Worm (Caenorhabditis elegans): ENCODE measurements around the gene C26B9.2.

The C26B9.2 gene

ce11 chrX:5342007-5342406 lies 2.0 kb downstream of the C26B9.2 start, which contains the start of gene C26B9.7:
Gene C26B9.7, plus strand, starts transcription at chrX:5342307.
- no peak for TF ChIP-seq ztf-11 (tag; optimal IDR thresholded peaks at IDR 0.05)
- TF ChIP-seq ztf-4 (tag; optimal IDR thresholded peaks at IDR 0.05), result no peak
- TF ChIP-seq egl-5 (tag; optimal IDR thresholded peaks at IDR 0.05), result no peak
- no peak for TF ChIP-seq nhr-23 (tag; optimal IDR thresholded peaks at IDR 0.05)
- TF ChIP-seq mml-1 (tag; optimal IDR thresholded peaks at IDR 0.05), result no peak
- TF ChIP-seq nhr-12 (tag; optimal IDR thresholded peaks at IDR 0.05), result no peak
- no peak for TF ChIP-seq fkh-2 (tag; optimal IDR thresholded peaks at IDR 0.05)
- TF ChIP-seq zag-1 (tag; optimal IDR thresholded peaks at IDR 0.05), result no peak
- TF ChIP-seq sea-2 (GFP tag; optimal IDR thresholded peaks at IDR 0.05), result no peak
- no peak for TF ChIP-seq aly-2 (tag; optimal IDR thresholded peaks at IDR 0.05)
- no peak for TF ChIP-seq snpc-4 (tag; optimal IDR thresholded peaks at IDR 0.05)
- no peak for TF ChIP-seq ama-1 (optimal IDR thresholded peaks at IDR 0.05)
- no peak for TF ChIP-seq nhr-76 (tag; optimal IDR thresholded peaks at IDR 0.05)
- no peak for TF ChIP-seq fos-1 (tag; optimal IDR thresholded peaks at IDR 0.05)
- TF ChIP-seq skn-1 (tag; optimal IDR thresholded peaks at IDR 0.05), result no peak
- TF ChIP-seq ZK546.5 (tag; optimal IDR thresholded peaks at IDR 0.05), result no peak
- no peak for TF ChIP-seq egl-27 (tag; optimal IDR thresholded peaks at IDR 0.05)
- no peak for TF ChIP-seq pha-4 (tag; optimal IDR thresholded peaks at IDR 0.05)
- TF ChIP-seq lin-15B (tag; optimal IDR thresholded peaks at IDR 0.05), result no peak
- no peak for TF ChIP-seq eor-1 (tag; optimal IDR thresholded peaks at IDR 0.05)

ce11 chrX:5344287-5344686 lies 4.3 kb downstream of the C26B9.2 start, which contains the start of gene C26B9.1:
Gene C26B9.1, plus strand, starts transcription at chrX:5344587.
- TF ChIP-seq tbx-2 (tag; optimal IDR thresholded peaks at IDR 0.05), result no peak
- TF ChIP-seq pha-4 (tag; optimal IDR thresholded peaks at IDR 0.05), result peak; percentile 35

ce11 chrX:5346303-5346702 lies 6.3 kb downstream of the C26B9.2 start:
- TF ChIP-seq elt-1 (tag; optimal IDR thresholded peaks at IDR 0.05) (no peak), elt-2 (tag; optimal IDR thresholded peaks at IDR 0.05) (peak; percentile 64)

ce11 chrX:5347856-5348255 lies 7.9 kb downstream of the C26B9.2 start:
- TF ChIP-seq ceh-82 (tag; optimal IDR thresholded peaks at IDR 0.05), result no peak
- TF ChIP-seq nhr-77 (tag; optimal IDR thresholded peaks at IDR 0.05), result no peak
- no peak for TF ChIP-seq skn-1 (tag; optimal IDR thresholded peaks at IDR 0.05)
- no peak for TF ChIP-seq hmg-11 (tag; optimal IDR thresholded peaks at IDR 0.05)
- no peak for TF ChIP-seq ceh-28 (tag; optimal IDR thresholded peaks at IDR 0.05)
- TF ChIP-seq mml-1 (tag; optimal IDR thresholded peaks at IDR 0.05), result no peak
- TF ChIP-seq ztf-4 (tag; optimal IDR thresholded peaks at IDR 0.05), result no peak

ce11 chrX:5348529-5349148 lies 8.7 kb downstream of the C26B9.2 start, which contains the start of gene syx-3:
Gene syx-3, plus strand, starts transcription at chrX:5349098.
- no peak for TF ChIP-seq unc-39 (tag; optimal IDR thresholded peaks at IDR 0.05)
- TF ChIP-seq nfya-1 (tag; optimal IDR thresholded peaks at IDR 0.05; ENCODE audit: insufficient read depth), result peak; percentile 2
- peak; percentile 6 for TF ChIP-seq pha-4 (tag; optimal IDR thresholded peaks at IDR 0.05)
- peak; percentile 6 for TF ChIP-seq elt-2 (tag; optimal IDR thresholded peaks at IDR 0.05)

- TF ChIP-seq nhr-23 (tag; optimal IDR thresholded peaks at IDR 0.05) (no peak), nhr-11 (tag; optimal IDR thresholded peaks at IDR 0.05) (no peak), elt-3 (tag; optimal IDR thresholded peaks at IDR 0.05) (no peak), fkh-10 (GFP tag; optimal IDR thresholded peaks at IDR 0.05) (no peak), nhr-43 (tag; optimal IDR thresholded peaks at IDR 0.05; ENCODE audit: poor library complexity, severe bottlenecking) (no peak), nhr-28 (tag; optimal IDR thresholded peaks at IDR 0.05) (no peak), mdl-1 (tag; optimal IDR thresholded peaks at IDR 0.05) (no peak), ceh-28 (tag; optimal IDR thresholded peaks at IDR 0.05) (no peak), ZK546.5 (tag; optimal IDR thresholded peaks at IDR 0.05) (no peak), fkh-2 (tag; optimal IDR thresholded peaks at IDR 0.05) (no peak), snpc-4 (tag; optimal IDR thresholded peaks at IDR 0.05) (no peak), elt-1 (tag; optimal IDR thresholded peaks at IDR 0.05) (no peak), tbx-2 (tag; optimal IDR thresholded peaks at IDR 0.05) (no peak), fos-1 (tag; optimal IDR thresholded peaks at IDR 0.05) (no peak), nfya-1 (tag; optimal IDR thresholded peaks at IDR 0.05; ENCODE audit: insufficient read depth) (peak; percentile 40), lin-39 (tag; optimal IDR thresholded peaks at IDR 0.05) (peak; percentile 60), ama-1 (optimal IDR thresholded peaks at IDR 0.05) (no peak), skn-1 (tag; optimal IDR thresholded peaks at IDR 0.05) (peak; percentile 7), pqm-1 (tag; optimal IDR thresholded peaks at IDR 0.05) (no peak), jun-1 (tag; optimal IDR thresholded peaks at IDR 0.05) (no peak), ceh-9 (tag; optimal IDR thresholded peaks at IDR 0.05) (no peak), mml-1 (tag; optimal IDR thresholded peaks at IDR 0.05) (no peak), hmg-11 (tag; optimal IDR thresholded peaks at IDR 0.05) (peak; percentile 50), egl-5 (tag; optimal IDR thresholded peaks at IDR 0.05) (no peak), daf-12 (tag; optimal IDR thresholded peaks at IDR 0.05) (no peak)
Measured at ce11 chrX:5354022-5354876, 14.3 kb downstream of the C26B9.2 start, which contains the start of gene pfn-2. Gene pfn-2, minus strand, starts transcription at chrX:5354072.

Data from whole organism, L3 larva.